Worm (Caenorhabditis elegans): Measurements from ENCODE around the gene srd-56.

srd-56 gene

ce11 chrII:7189120-7189519 is 13.9 kb downstream of the srd-56 start, which contains the start of gene E04F6.4:
TSS of gene E04F6.4 (plus strand) at chrII:7189420.
- TF ChIP-seq lin-40 (tag; optimal IDR thresholded peaks at IDR 0.05): no peak
- no peak for TF ChIP-seq egrh-3 (GFP tag; IDR thresholded peaks at IDR 0.05)
- TF ChIP-seq ets-4 (GFP tag; optimal IDR thresholded peaks at IDR 0.05): no peak
- no peak for TF ChIP-seq lin-26 (GFP tag; IDR thresholded peaks at IDR 0.05)
- TF ChIP-seq rec-8 (tag; optimal IDR thresholded peaks at IDR 0.05): no peak
- TF ChIP-seq lir-1 (GFP tag; conservative IDR thresholded peaks at IDR 0.05): no peak

ce11 chrII:7187110-7187509 is 15.9 kb downstream of the srd-56 start, which contains the start of gene C27H5.6:
TSS of gene C27H5.6 (minus strand) at chrII:7187210.
- no peak for TF ChIP-seq ztf-22 (GFP tag; optimal IDR thresholded peaks at IDR 0.05)
- TF ChIP-seq ztf-28 (GFP tag; IDR thresholded peaks at IDR 0.05): no peak
- no peak for TF ChIP-seq mcd-1 (GFP tag; IDR thresholded peaks at IDR 0.05)
- TF ChIP-seq nhr-80 (tag; optimal IDR thresholded peaks at IDR 0.05): no peak
- TF ChIP-seq K12H6.12 (tag; optimal IDR thresholded peaks at IDR 0.05): no peak
- no peak for TF ChIP-seq ztf-6 (GFP tag; IDR thresholded peaks at IDR 0.05)
- TF ChIP-seq F22D6.2 (tag; optimal IDR thresholded peaks at IDR 0.05): no peak
- no peak for TF ChIP-seq dpff-1 (tag; optimal IDR thresholded peaks at IDR 0.05)
- TF ChIP-seq rpc-1 (optimal IDR thresholded peaks at IDR 0.05): no peak
- no peak for TF ChIP-seq rpc-1 (tag; optimal IDR thresholded peaks at IDR 0.05)
- no peak for TF ChIP-seq hmg-20 (GFP tag; IDR thresholded peaks at IDR 0.05)
- no peak for TF ChIP-seq lsy-27 (tag; optimal IDR thresholded peaks at IDR 0.05; ENCODE audit: borderline replicate concordance, insufficient read depth)
- TF ChIP-seq tbx-9 (tag; optimal IDR thresholded peaks at IDR 0.05; ENCODE audit: borderline replicate concordance): no peak
- no peak for TF ChIP-seq lin-54 (GFP tag; optimal IDR thresholded peaks at IDR 0.05)
- TF ChIP-seq madf-3 (GFP tag; IDR thresholded peaks at IDR 0.05): no peak
- no peak for TF ChIP-seq T26A5.8 (tag; optimal IDR thresholded peaks at IDR 0.05)
- no peak for TF ChIP-seq egl-18 (GFP tag; IDR thresholded peaks at IDR 0.05)
- no peak for TF ChIP-seq B0019.2 (GFP tag; conservative IDR thresholded peaks at IDR 0.05)
- TF ChIP-seq F37B4.10 (GFP tag; IDR thresholded peaks at IDR 0.05): no peak
- TF ChIP-seq akir-1 (GFP tag; optimal IDR thresholded peaks at IDR 0.05): no peak

- TF ChIP-seq cebp-1 (GFP tag; IDR thresholded peaks at IDR 0.05): no peak
- TF ChIP-seq cebp-1 (tag; optimal IDR thresholded peaks at IDR 0.05): no peak
- TF ChIP-seq rpc-1 (optimal IDR thresholded peaks at IDR 0.05): no peak
- no peak for TF ChIP-seq rpc-1 (tag; optimal IDR thresholded peaks at IDR 0.05)
- no peak for TF ChIP-seq F33H1.4 (GFP tag; IDR thresholded peaks at IDR 0.05)
- no peak for TF ChIP-seq pbrm-1 (GFP tag; IDR thresholded peaks at IDR 0.05)
- no peak for TF ChIP-seq Y53F4B.3 (GFP tag; IDR thresholded peaks at IDR 0.05)
- no peak for TF ChIP-seq Y79H2A.3 (GFP tag; conservative IDR thresholded peaks at IDR 0.05)
Measured at ce11 chrII:7186117-7186516, 16.9 kb downstream of the srd-56 start.

- TF ChIP-seq cebp-2 (GFP tag; IDR thresholded peaks at IDR 0.05): peak; percentile 95
- TF ChIP-seq T26A5.8 (tag; optimal IDR thresholded peaks at IDR 0.05): peak; percentile 79
- peak; percentile 71; the same call in 1 of the 2 replicates for TF ChIP-seq lir-1 (GFP tag; conservative IDR thresholded peaks at IDR 0.05)
- TF ChIP-seq ztf-6 (GFP tag; IDR thresholded peaks at IDR 0.05): no peak
- peak; percentile 97 for TF ChIP-seq him-1 (tag; optimal IDR thresholded peaks at IDR 0.05)
- peak; percentile 28 to 30 for TF ChIP-seq let-607 (tag; optimal IDR thresholded peaks at IDR 0.05)
- peak; percentile 71; the same call in 1 of the 2 replicates for TF ChIP-seq K11D2.4 (GFP tag; IDR thresholded peaks at IDR 0.05)
- 0 out of 2 replicates have a peak, but pooled peaks have one; percentile 37 for TF ChIP-seq nhr-120 (GFP tag; IDR thresholded peaks at IDR 0.05)
- TF ChIP-seq B0019.2 (GFP tag; conservative IDR thresholded peaks at IDR 0.05): 0 out of 2 replicates have a peak, but pooled peaks have one; percentile 26
- peak; percentile 64 for TF ChIP-seq unc-130 (GFP tag; optimal IDR thresholded peaks at IDR 0.05)
- TF ChIP-seq Y56A3A.18 (GFP tag; IDR thresholded peaks at IDR 0.05): peak; percentile 91
- peak; percentile 48 for TF ChIP-seq madf-8 (GFP tag; conservative IDR thresholded peaks at IDR 0.05)
- peak; percentile 84 for TF ChIP-seq nhr-27 (tag; optimal IDR thresholded peaks at IDR 0.05)
- 0 out of 2 replicates have a peak, but pooled peaks have one; percentile 71 for TF ChIP-seq aptf-3 (GFP tag; IDR thresholded peaks at IDR 0.05)
- 0 out of 2 replicates have a peak, but pooled peaks have one; percentile 23 for TF ChIP-seq F37B4.10 (GFP tag; IDR thresholded peaks at IDR 0.05)
- TF ChIP-seq sea-2 (GFP tag; IDR thresholded peaks at IDR 0.05): 0 out of 2 replicates have a peak, but pooled peaks have one; percentile 80
Measured at ce11 chrII:7183493-7184272, 19.3 kb downstream of the srd-56 start, which contains the start of gene pdl-1. TSS of gene pdl-1 (plus strand) at chrII:7183801.
